Fruit fly (Drosophila melanogaster): Measurements from ENCODE around the gene Mst27D.

Mst27D gene

DNA sequence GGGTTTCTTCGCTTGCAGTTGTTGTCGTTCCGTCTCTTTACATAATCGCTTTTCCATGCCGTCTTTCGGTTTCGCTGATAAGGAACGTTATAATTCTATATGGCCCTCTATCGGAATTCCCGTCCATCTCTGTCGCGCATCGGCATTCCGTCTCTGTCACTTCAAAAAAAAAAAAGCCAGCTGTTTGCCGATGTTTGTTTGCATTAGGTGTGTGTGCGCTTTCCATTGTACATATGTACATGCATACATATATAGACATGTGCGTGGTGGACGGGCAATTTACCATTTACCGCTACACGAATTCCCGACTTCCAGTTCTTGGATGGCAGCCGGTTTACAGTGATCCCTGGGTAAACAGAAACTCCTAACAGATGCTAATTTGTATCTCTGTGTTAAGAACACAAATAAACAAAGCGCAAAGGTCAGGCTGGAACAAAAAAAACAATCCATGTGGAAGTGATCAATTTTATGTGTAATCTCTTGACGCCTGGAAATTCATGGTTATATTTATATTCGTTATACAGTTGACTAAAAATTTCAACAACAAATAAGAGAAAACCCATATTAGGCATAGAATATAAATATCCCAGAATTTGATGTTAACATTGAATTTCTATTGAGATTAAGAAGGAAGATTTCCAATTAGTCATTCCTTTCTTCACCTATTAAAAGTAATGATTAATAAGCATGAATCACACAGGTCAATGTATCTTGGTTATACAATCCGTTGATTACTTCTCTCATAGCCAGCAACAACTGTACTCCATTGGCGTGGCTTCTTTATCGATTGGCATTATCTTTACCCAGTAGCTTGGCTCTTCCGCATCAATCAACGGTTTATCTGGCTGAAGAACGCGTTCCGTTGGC, 17.4 kb downstream of the Mst27D start (continued):
- TF ChIP-seq CG7745 (tag; optimal IDR thresholded peaks at IDR 0.05) (peak; percentile 62), sisA (GFP tag; IDR thresholded peaks at IDR 0.05) (no peak), az2 (GFP tag; optimal IDR thresholded peaks at IDR 0.05) (no peak), tna (GFP tag; IDR thresholded peaks at IDR 0.05; ENCODE audit: partially characterized antibody) (no peak), Hr51 (GFP tag; optimal IDR thresholded peaks at IDR 0.05) (peak in 1 of 2 experiments; percentile 15), ham (GFP tag; IDR thresholded peaks at IDR 0.05) (no peak), da (GFP tag; optimal IDR thresholded peaks at IDR 0.05) (no peak), CG4360 (GFP tag; IDR thresholded peaks at IDR 0.05) (peak; percentile 29; the same call in 1 of the 2 replicates), CG17568 (GFP tag; optimal IDR thresholded peaks at IDR 0.05) (peak; percentile 6), mam (GFP tag; optimal IDR thresholded peaks at IDR 0.05) (no peak), CG6654 (GFP tag; optimal IDR thresholded peaks at IDR 0.05) (no peak), CG11696 (GFP tag; IDR thresholded peaks at IDR 0.05) (0 out of 2 replicates have a peak, but pooled peaks have one; percentile 13), CG7963 (GFP tag; IDR thresholded peaks at IDR 0.05; ENCODE audit: partially characterized antibody) (no peak), Dbx (GFP tag; IDR thresholded peaks at IDR 0.05) (no peak), chm (GFP tag; IDR thresholded peaks at IDR 0.05) (peak; percentile 71; the same call in 1 of the 2 replicates), gsb-n (tag; optimal IDR thresholded peaks at IDR 0.05) (peak; percentile 54), CG42726 (GFP tag; IDR thresholded peaks at IDR 0.05; ENCODE audit: partially characterized antibody) (no peak), MTF-1 (GFP tag; optimal IDR thresholded peaks at IDR 0.05; ENCODE audit: borderline replicate concordance) (peak; percentile 17), CG7357 (GFP tag; IDR thresholded peaks at IDR 0.05) (no peak; the same call in 2 of the 3 replicates), slp2 (GFP tag; optimal IDR thresholded peaks at IDR 0.05) (no peak), CG17912 (GFP tag; optimal IDR thresholded peaks at IDR 0.05) (peak; percentile 66), CG16863 (GFP tag; optimal IDR thresholded peaks at IDR 0.05) (peak; percentile 46), NC2α (GFP tag; optimal IDR thresholded peaks at IDR 0.05) (peak; percentile 32), Ssrp (tag; optimal IDR thresholded peaks at IDR 0.05) (peak; percentile 21), NC2β (GFP tag; optimal IDR thresholded peaks at IDR 0.05) (peak; percentile 33), chif (GFP tag; optimal IDR thresholded peaks at IDR 0.05) (peak in 1 of 2 experiments; percentile 16), CG1792 (GFP tag; optimal IDR thresholded peaks at IDR 0.05) (peak; percentile 30), CG18011 (GFP tag; optimal IDR thresholded peaks at IDR 0.05) (no peak), CG15696 (tag; optimal IDR thresholded peaks at IDR 0.05) (peak; percentile 69), tll (GFP tag; optimal IDR thresholded peaks at IDR 0.05) (peak in 1 of 2 experiments; percentile 76), CG6689 (GFP tag; IDR thresholded peaks at IDR 0.05) (no peak), Bdp1 (GFP tag; optimal IDR thresholded peaks at IDR 0.05) (peak; percentile 30), Nf-YB (GFP tag; optimal IDR thresholded peaks at IDR 0.05) (peak; percentile 9), eve (GFP tag; optimal IDR thresholded peaks at IDR 0.05) (no peak), Atf-2 (GFP tag; optimal IDR thresholded peaks at IDR 0.05) (no peak), CG32767 (GFP tag; IDR thresholded peaks at IDR 0.05) (no peak), CG7839 (tag; optimal IDR thresholded peaks at IDR 0.05) (peak; percentile 27), CG17359 (tag; optimal IDR thresholded peaks at IDR 0.05) (peak; percentile 45), CG4820 (GFP tag; optimal IDR thresholded peaks at IDR 0.05) (no peak), Max (GFP tag; optimal IDR thresholded peaks at IDR 0.05) (no peak), fd102C (GFP tag; optimal IDR thresholded peaks at IDR 0.05) (peak; percentile 52), CG6854 (GFP tag; optimal IDR thresholded peaks at IDR 0.05) (peak; percentile 8), sob (GFP tag; IDR thresholded peaks at IDR 0.05) (peak; percentile 32; the same call in 1 of the 2 replicates)

All from whole organism, embryonic.